Worm (Caenorhabditis elegans): Measurements from ENCODE around the gene F59C12.4.

The F59C12.4 gene

ce11 chrX:16634708-16635107, 32.3 kb upstream of the F59C12.4 start (continued):
- TF ChIP-seq sdc-2 (tag; optimal IDR thresholded peaks at IDR 0.05) (peak; percentile 95), ztf-16 (tag; optimal IDR thresholded peaks at IDR 0.05) (peak; percentile 91), nhr-11 (tag; optimal IDR thresholded peaks at IDR 0.05) (no peak), ets-4 (tag; optimal IDR thresholded peaks at IDR 0.05) (peak; percentile 42), ceh-2 (tag; optimal IDR thresholded peaks at IDR 0.05) (peak; percentile 87), ceh-24 (tag; optimal IDR thresholded peaks at IDR 0.05) (peak; percentile 69), npax-4 (tag; optimal IDR thresholded peaks at IDR 0.05) (peak; percentile 90), ceh-9 (tag; optimal IDR thresholded peaks at IDR 0.05) (peak; percentile 76), pag-3 (tag; optimal IDR thresholded peaks at IDR 0.05; ENCODE audit: borderline replicate concordance) (peak; percentile 59), lim-6 (tag; optimal IDR thresholded peaks at IDR 0.05) (peak; percentile 83), tbx-2 (tag; optimal IDR thresholded peaks at IDR 0.05) (peak; percentile 93), ref-2 (tag; optimal IDR thresholded peaks at IDR 0.05) (peak; percentile 88), unc-42 (tag; optimal IDR thresholded peaks at IDR 0.05) (peak; percentile 66), pha-2 (tag; optimal IDR thresholded peaks at IDR 0.05) (peak; percentile 91), sox-2 (GFP tag; IDR thresholded peaks at IDR 0.05) (peak; percentile 89), ttx-3 (tag; optimal IDR thresholded peaks at IDR 0.05) (peak; percentile 90), hlh-30 (tag; optimal IDR thresholded peaks at IDR 0.05; ENCODE audit: insufficient read depth) (peak; percentile 48), dve-1 (tag; optimal IDR thresholded peaks at IDR 0.05) (peak; percentile 92), elt-4 (tag; optimal IDR thresholded peaks at IDR 0.05) (no peak), hlh-13 (GFP tag; optimal IDR thresholded peaks at IDR 0.05) (peak; percentile 91), ceh-22 (tag; optimal IDR thresholded peaks at IDR 0.05) (peak; percentile 68), eyg-1 (tag; optimal IDR thresholded peaks at IDR 0.05) (peak; percentile 94), pros-1 (tag; optimal IDR thresholded peaks at IDR 0.05) (peak; percentile 54), lin-11 (tag; optimal IDR thresholded peaks at IDR 0.05) (peak; percentile 87), fax-1 (tag; optimal IDR thresholded peaks at IDR 0.05) (peak; percentile 89), hlh-15 (tag; optimal IDR thresholded peaks at IDR 0.05) (peak; percentile 85), mec-3 (tag; optimal IDR thresholded peaks at IDR 0.05; ENCODE audit: borderline replicate concordance) (peak; percentile 4), gmeb-2 (tag; optimal IDR thresholded peaks at IDR 0.05) (peak; percentile 95), zip-5 (tag; optimal IDR thresholded peaks at IDR 0.05) (peak; percentile 67), odd-2 (tag; optimal IDR thresholded peaks at IDR 0.05) (peak; percentile 67), pax-1 (tag; optimal IDR thresholded peaks at IDR 0.05) (no peak), K02D7.2 (tag; optimal IDR thresholded peaks at IDR 0.05) (peak; percentile 93), T23F11.4 (GFP tag; optimal IDR thresholded peaks at IDR 0.05) (peak; percentile 91), hlh-8 (tag; optimal IDR thresholded peaks at IDR 0.05) (peak; percentile 81), C08G9.2 (tag; optimal IDR thresholded peaks at IDR 0.05) (peak; percentile 82), elt-2 (tag; optimal IDR thresholded peaks at IDR 0.05) (peak; percentile 97), tbx-7 (tag; optimal IDR thresholded peaks at IDR 0.05) (peak; percentile 58), ceh-18 (tag; optimal IDR thresholded peaks at IDR 0.05) (peak; percentile 86), nfya-1 (tag; optimal IDR thresholded peaks at IDR 0.05) (peak; percentile 82), fkh-6 (tag; optimal IDR thresholded peaks at IDR 0.05) (peak; percentile 83), pha-4 (tag; optimal IDR thresholded peaks at IDR 0.05) (no peak), madf-2 (tag; optimal IDR thresholded peaks at IDR 0.05) (peak; percentile 90), hlh-6 (tag; optimal IDR thresholded peaks at IDR 0.05) (peak; percentile 94), ceh-31 (tag; optimal IDR thresholded peaks at IDR 0.05) (peak; percentile 88), ceh-30 (tag; optimal IDR thresholded peaks at IDR 0.05) (no peak)

- TF ChIP-seq unc-86 (tag; optimal IDR thresholded peaks at IDR 0.05) (no peak), C38D4.7 (GFP tag; optimal IDR thresholded peaks at IDR 0.05) (no peak), ceh-14 (tag; optimal IDR thresholded peaks at IDR 0.05) (no peak), ahr-1 (tag; optimal IDR thresholded peaks at IDR 0.05) (no peak), odd-2 (tag; optimal IDR thresholded peaks at IDR 0.05) (no peak), pat-9 (tag; optimal IDR thresholded peaks at IDR 0.05) (no peak), ceh-9 (tag; optimal IDR thresholded peaks at IDR 0.05) (no peak), fkh-10 (GFP tag; optimal IDR thresholded peaks at IDR 0.05) (no peak), syd-9 (tag; optimal IDR thresholded peaks at IDR 0.05) (no peak), nfya-1 (tag; optimal IDR thresholded peaks at IDR 0.05) (no peak), ceh-34 (tag; optimal IDR thresholded peaks at IDR 0.05) (no peak), ceh-45 (GFP tag; IDR thresholded peaks at IDR 0.05) (no peak), ceh-19 (GFP tag; optimal IDR thresholded peaks at IDR 0.05) (no peak), ama-1 (optimal IDR thresholded peaks at IDR 0.05) (no peak), tbx-2 (tag; optimal IDR thresholded peaks at IDR 0.05) (no peak), nhr-11 (tag; optimal IDR thresholded peaks at IDR 0.05) (no peak)
These were observed 31.7 kb upstream of the F59C12.4 start for ce11 chrX:16634103-16634502.
